Fruit fly (Drosophila melanogaster) whole organism, embryonic: Measurements from ENCODE around the gene rempA.

Source experiments
- CG10267 ChIP-seq: fragments of 200-800 bp; sonication (Bioruptor generic); optimal IDR thresholded peaks from 2 replicates; lab custom pipeline; 2018; ENCODE audit warnings: missing biosample characterization, mild to moderate bottlenecking, missing genetic modification characterization, moderate library complexity
- CG11456 ChIP-seq: fragments of 200-800 bp; sonication (Bioruptor generic); IDR thresholded peaks from 3 replicates; pipeline ENCODE4 v1.3.6; 2022; ENCODE audit warnings: missing biosample characterization, missing genetic modification characterization
- CG11723 ChIP-seq: fragments of 200-800 bp; sonication (Bioruptor generic); optimal IDR thresholded peaks from 2 replicates; lab custom pipeline; 2017; ENCODE audit warnings: missing biosample characterization, mild to moderate bottlenecking, missing genetic modification characterization
- CG12155 ChIP-seq: fragments of 200-800 bp; sonication (Bioruptor generic); optimal IDR thresholded peaks from 3 replicates; lab custom pipeline; 2016; ENCODE audit warnings: missing biosample characterization, missing genetic modification characterization
- CG1233 ChIP-seq: fragments of 200-800 bp; sonication (Bioruptor generic); optimal IDR thresholded peaks from 4 replicates; lab custom pipeline; 2018; ENCODE audit warnings: missing biosample characterization, mild to moderate bottlenecking, missing genetic modification characterization
- CG13624 ChIP-seq: fragments of 200-800 bp; sonication (Bioruptor generic); optimal IDR thresholded peaks from 2 replicates; lab custom pipeline; 2016; ENCODE audit warnings: missing biosample characterization, missing genetic modification characterization
- CG13775 ChIP-seq: fragments of 200-800 bp; sonication (Bioruptor generic); optimal IDR thresholded peaks from 3 replicates; lab custom pipeline; 2017; ENCODE audit warnings: missing biosample characterization, mild to moderate bottlenecking, missing genetic modification characterization
- CG13894 ChIP-seq: fragments of 200-800 bp; sonication (Bioruptor generic); optimal IDR thresholded peaks from 3 replicates; lab custom pipeline; 2018; ENCODE audit warnings: missing biosample characterization, mild to moderate bottlenecking, missing genetic modification characterization, moderate library complexity
- CG1529 ChIP-seq: fragments of 200-800 bp; sonication (Bioruptor generic); optimal IDR thresholded peaks from 3 replicates; lab custom pipeline; 2018; ENCODE audit warnings: missing biosample characterization, missing genetic modification characterization
- CG15479 ChIP-seq: fragments of 200-800 bp; sonication (Bioruptor generic); optimal IDR thresholded peaks from 3 replicates; lab custom pipeline; 2019; ENCODE audit warnings: missing biosample characterization, mild to moderate bottlenecking, missing genetic modification characterization, moderate library complexity
- CG15696 ChIP-seq: fragments of 200-800 bp; sonication (Bioruptor generic); optimal IDR thresholded peaks from 2 replicates; lab custom pipeline; 2019; ENCODE audit warnings: missing biosample characterization, mild to moderate bottlenecking, missing genetic modification characterization, moderate library complexity
- CG1792 ChIP-seq: fragments of 200-800 bp; sonication (Bioruptor generic); optimal IDR thresholded peaks from 2 replicates; lab custom pipeline; 2016; ENCODE audit warnings: missing biosample characterization, missing genetic modification characterization
- CG18476 ChIP-seq: fragments of 200-800 bp; sonication (Bioruptor generic); optimal IDR thresholded peaks from 2 replicates; lab custom pipeline; 2016; ENCODE audit warnings: missing biosample characterization, mild to moderate bottlenecking, missing genetic modification characterization
- CG4424 ChIP-seq: fragments of 200-800 bp; sonication (Bioruptor generic); optimal IDR thresholded peaks from 3 replicates; lab custom pipeline; 2016; ENCODE audit warnings: missing biosample characterization, missing genetic modification characterization
- CG5245 ChIP-seq: fragments of 200-800 bp; sonication (Bioruptor generic); optimal IDR thresholded peaks from 3 replicates; lab custom pipeline; 2016; ENCODE audit warnings: missing biosample characterization, missing genetic modification characterization
- CG7271 ChIP-seq: fragments of 200-800 bp; sonication (Bioruptor generic); optimal IDR thresholded peaks from 2 replicates; lab custom pipeline; 2018; ENCODE audit warnings: missing biosample characterization, mild to moderate bottlenecking, missing genetic modification characterization, moderate library complexity
- CG8478 ChIP-seq: fragments of >200 bp; optimal IDR thresholded peaks from 2 replicates; lab custom pipeline; 2018
- CG9215 ChIP-seq: fragments of 200-800 bp; sonication (Bioruptor generic); IDR thresholded peaks from 2 replicates; pipeline ENCODE4 v1.3.6; 2022; ENCODE audit warnings: missing biosample characterization, missing genetic modification characterization
- CkIIα-i1 ChIP-seq: fragments of 200-800 bp; sonication (Bioruptor generic); IDR thresholded peaks from 2 replicates; pipeline ENCODE4 v1.3.6; 2022; ENCODE audit warnings: missing biosample characterization, missing genetic modification characterization
- D19A ChIP-seq: fragments of 200-800 bp; optimal IDR thresholded peaks from 3 replicates; lab custom pipeline; 2019; ENCODE audit warnings: missing biosample characterization, mild to moderate bottlenecking, missing genetic modification characterization, moderate library complexity
- Dbx ChIP-seq: fragments of 200-800 bp; sonication (Bioruptor generic); IDR thresholded peaks from 3 replicates; pipeline ENCODE4 v1.3.6; 2022; ENCODE audit warnings: missing biosample characterization, missing genetic modification characterization
- Dip3 ChIP-seq: fragments of 200-800 bp; sonication (Bioruptor generic); optimal IDR thresholded peaks from 3 replicates; lab custom pipeline; 2016; ENCODE audit warnings: missing biosample characterization, missing genetic modification characterization
- Dp ChIP-seq: fragments of 200-800 bp; sonication (Bioruptor generic); optimal IDR thresholded peaks from 2 replicates; lab custom pipeline; 2018; ENCODE audit warnings: missing biosample characterization, mild to moderate bottlenecking, missing genetic modification characterization, moderate library complexity
- GATAe ChIP-seq: fragments of 200-800 bp; sonication (Bioruptor generic); conservative IDR thresholded peaks from 2 replicates; pipeline ENCODE4 v1.3.6; 2022; ENCODE audit warnings: missing biosample characterization, missing genetic modification characterization
- Gsc ChIP-seq: fragments of 200-800 bp; sonication (Bioruptor generic); IDR thresholded peaks from 2 replicates; pipeline ENCODE4 v1.3.6; 2022; ENCODE audit warnings: missing biosample characterization, missing genetic modification characterization
- HHEX ChIP-seq: fragments of 200-800 bp; sonication (Bioruptor generic); optimal IDR thresholded peaks from 3 replicates; lab custom pipeline; 2017; ENCODE audit warnings: missing biosample characterization, mild to moderate bottlenecking, missing genetic modification characterization, missing genetic modification reagents
- MTF-1 ChIP-seq: fragments of 200-800 bp; sonication (Bioruptor generic); optimal IDR thresholded peaks from 2 replicates; lab custom pipeline; 2018; ENCODE audit warnings: missing biosample characterization, mild to moderate bottlenecking, missing genetic modification characterization, borderline replicate concordance
- NFAT ChIP-seq: fragments of 200-800 bp; sonication (Bioruptor generic); IDR thresholded peaks from 2 replicates; pipeline ENCODE4 v1.3.6; 2022; ENCODE audit warnings: missing biosample characterization, missing genetic modification characterization
- NK7.1 ChIP-seq: fragments of 200-800 bp; sonication (Bioruptor generic); optimal IDR thresholded peaks from 3 replicates; lab custom pipeline; 2016; ENCODE audit warnings: missing biosample characterization, missing genetic modification characterization
- Sry-δ ChIP-seq: fragments of 200-800 bp; sonication (Bioruptor generic); optimal IDR thresholded peaks from 2 replicates; lab custom pipeline; 2016; ENCODE audit warnings: missing biosample characterization, missing genetic modification characterization
- YL-1 ChIP-seq: fragments of 200-800 bp; sonication (Bioruptor generic); optimal IDR thresholded peaks from 3 replicates; lab custom pipeline; 2017; ENCODE audit warnings: missing biosample characterization, mild to moderate bottlenecking, missing genetic modification characterization
- bigmax ChIP-seq: fragments of 200-800 bp; sonication (Bioruptor generic); optimal IDR thresholded peaks from 2 replicates; lab custom pipeline; 2018; ENCODE audit warnings: missing biosample characterization, mild to moderate bottlenecking, missing genetic modification characterization
- crp ChIP-seq, 2 experiments: fragments of 200-800 bp; sonication (Bioruptor generic); optimal IDR thresholded peaks; 2 replicates in 1 of 2; 3 replicates in 1 of 2; lab custom pipeline; 2017; ENCODE audit warnings: missing biosample characterization in 2 of 2, missing genetic modification characterization in 2 of 2, mild to moderate bottlenecking in 1 of 2, moderate library complexity in 1 of 2
- exex ChIP-seq: fragments of 200-800 bp; sonication (Bioruptor generic); optimal IDR thresholded peaks from 4 replicates; lab custom pipeline; 2018; ENCODE audit warnings: missing biosample characterization, mild to moderate bottlenecking, missing genetic modification characterization, moderate library complexity
- ftz-f1 ChIP-seq: fragments of 200-800 bp; sonication (Bioruptor generic); optimal IDR thresholded peaks from 2 replicates; lab custom pipeline; 2016; ENCODE audit warnings: missing biosample characterization, missing genetic modification characterization
- gsb ChIP-seq: fragments of 200-800 bp; sonication (Bioruptor generic); IDR thresholded peaks from 2 replicates; pipeline ENCODE4 v1.3.6; 2022; ENCODE audit warnings: missing biosample characterization, missing genetic modification characterization
- gsb-n ChIP-seq: fragments of 200-800 bp; sonication (Bioruptor generic); optimal IDR thresholded peaks from 3 replicates; lab custom pipeline; 2018; ENCODE audit warnings: missing biosample characterization, mild to moderate bottlenecking, missing genetic modification characterization
- inv ChIP-seq: fragments of 200-800 bp; sonication (Bioruptor generic); IDR thresholded peaks from 2 replicates; pipeline ENCODE4 v1.3.6; 2022; ENCODE audit warnings: missing biosample characterization, missing genetic modification characterization; ENCODE audit not compliant: partially characterized antibody
- klu ChIP-seq: fragments of 200-800 bp; sonication (Bioruptor generic); IDR thresholded peaks from 2 replicates; pipeline ENCODE4 v1.3.6; 2022; ENCODE audit warnings: missing biosample characterization, missing genetic modification characterization
- knrl ChIP-seq: fragments of 200-800 bp; sonication (Bioruptor generic); IDR thresholded peaks from 3 replicates; pipeline ENCODE4 v1.3.6; 2022; ENCODE audit warnings: missing biosample characterization, missing genetic modification characterization; ENCODE audit not compliant: partially characterized antibody
- lbe ChIP-seq: fragments of 200-800 bp; sonication (Bioruptor generic); optimal IDR thresholded peaks from 2 replicates; lab custom pipeline; 2016; ENCODE audit warnings: missing biosample characterization, mild to moderate bottlenecking, missing genetic modification characterization
- lilli ChIP-seq: fragments of 200-800 bp; sonication (Bioruptor generic); optimal IDR thresholded peaks from 3 replicates; lab custom pipeline; 2016; ENCODE audit warnings: missing biosample characterization, missing genetic modification characterization
- nmo ChIP-seq: fragments of 200-800 bp; sonication (Bioruptor generic); optimal IDR thresholded peaks from 2 replicates; lab custom pipeline; 2018; ENCODE audit warnings: missing biosample characterization, mild to moderate bottlenecking, missing genetic modification characterization, moderate library complexity
- pum ChIP-seq: fragments of 200-800 bp; sonication (Bioruptor generic); optimal IDR thresholded peaks from 2 replicates; lab custom pipeline; 2016; ENCODE audit warnings: missing biosample characterization, missing genetic modification characterization
- pzg ChIP-seq: fragments of 200-800 bp; sonication (Bioruptor generic); optimal IDR thresholded peaks from 3 replicates; lab custom pipeline; 2018; ENCODE audit warnings: missing biosample characterization, mild to moderate bottlenecking, missing genetic modification characterization, moderate library complexity
- repo ChIP-seq: fragments of 200-800 bp; sonication (Bioruptor generic); optimal IDR thresholded peaks from 2 replicates; lab custom pipeline; 2016; ENCODE audit warnings: missing biosample characterization, missing genetic modification characterization
- sug ChIP-seq: fragments of 200-800 bp; optimal IDR thresholded peaks from 2 replicates; lab custom pipeline; 2019; ENCODE audit warnings: missing biosample characterization, mild to moderate bottlenecking, missing genetic modification characterization, moderate library complexity
- twi ChIP-seq: fragments of 200-800 bp; optimal IDR thresholded peaks from 2 replicates; lab custom pipeline; 2019; ENCODE audit warnings: missing biosample characterization, mild to moderate bottlenecking, missing genetic modification characterization, moderate library complexity
- usp ChIP-seq: fragments of >200 bp; optimal IDR thresholded peaks from 2 replicates; lab custom pipeline; 2017; ENCODE audit warnings: missing biosample characterization, missing genetic modification characterization
- yki ChIP-seq: fragments of >200 bp; optimal IDR thresholded peaks from 3 replicates; lab custom pipeline; 2018

Gene rempA

DNA sequence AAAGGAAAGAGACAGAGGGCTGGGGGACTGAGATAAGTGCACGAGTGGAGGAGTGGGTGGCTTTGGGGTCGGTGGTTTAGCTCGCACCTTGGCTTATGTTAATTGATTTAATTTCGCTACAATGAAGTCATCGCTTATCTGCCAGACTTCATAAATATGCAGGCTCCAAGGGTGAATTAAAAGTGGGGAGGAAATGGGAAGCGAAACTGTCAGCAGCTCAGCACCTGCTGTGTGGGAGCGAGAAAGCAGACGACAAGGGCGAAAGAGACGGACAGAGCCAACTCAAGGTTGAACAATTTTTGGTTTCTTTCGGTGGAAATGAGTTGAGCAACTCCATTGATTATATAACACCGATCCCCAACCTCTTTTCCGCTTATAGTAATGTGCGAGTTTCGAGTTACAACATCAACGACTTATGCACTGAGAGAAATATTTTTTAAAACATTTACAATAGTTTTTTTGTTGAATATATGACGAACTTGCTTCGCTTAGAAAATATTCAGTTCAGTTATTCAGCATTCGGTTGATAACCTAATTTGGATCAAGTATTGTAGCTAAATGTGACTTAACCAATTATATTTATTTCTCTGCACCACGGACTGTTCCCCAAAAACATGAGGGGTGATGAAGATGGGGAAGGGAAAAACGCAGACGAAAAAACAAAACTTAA is 39.6 kb downstream of the rempA start (continued):
- TF ChIP-seq NK7.1 (GFP tag; lab: Kevin White, UChicago) (peak; percentile 78), GATAe (GFP tag; lab: Robert Waterston, UW) (no peak), CG11723 (peak; percentile 72), lilli (GFP tag; lab: Kevin White, UChicago) (peak; percentile 86), inv (GFP tag; lab: Robert Waterston, UW) (no peak), CG9215 (peak; percentile 39; the same call in 1 of the 2 replicates), NFAT (peak; percentile 45; the same call in 1 of the 2 replicates), repo (GFP tag; lab: Kevin White, UChicago) (peak; percentile 76), nmo (GFP tag; lab: Kevin White, UChicago) (peak; percentile 94), exex (tag; lab: Kevin White, UChicago) (no peak), bigmax (no peak), CG13894 (tag; lab: Kevin White, UChicago) (no peak), HHEX (GFP tag; lab: Kevin White, UChicago) (peak; percentile 75), Dbx (GFP tag; lab: Robert Waterston, UW) (no peak), yki (no peak), usp (GFP tag; lab: Kevin White, UChicago) (no peak), CG11456 (GFP tag; lab: Robert Waterston, UW) (peak; percentile 58; the same call in 2 of the 3 replicates), D19A (tag; lab: Kevin White, UChicago) (peak; percentile 91), twi (tag; lab: Kevin White, UChicago) (peak; percentile 77), gsb (GFP tag; lab: Robert Waterston, UW) (peak; percentile 22; the same call in 1 of the 2 replicates), knrl (GFP tag; lab: Robert Waterston, UW) (no peak), YL-1 (GFP tag; lab: Kevin White, UChicago) (peak; percentile 8), CG12155 (peak; percentile 76), Dip3 (GFP tag; lab: Kevin White, UChicago) (peak; percentile 40), CG7271 (tag; lab: Kevin White, UChicago) (peak; percentile 21), CG18476 (GFP tag; lab: Kevin White, UChicago) (peak; percentile 87), CG4424 (GFP tag; lab: Kevin White, UChicago) (peak; percentile 77), sug (tag; lab: Kevin White, UChicago) (peak; percentile 36), CG1233 (GFP tag; lab: Kevin White, UChicago) (peak; percentile 33), gsb-n (peak; percentile 94), crp (GFP tag; optimal IDR thresholded peaks at IDR 0.05; lab: Kevin White, UChicago) (peak in 1 of 2 experiments; percentile 49), lbe (GFP tag; lab: Kevin White, UChicago) (no peak), Dp (GFP tag; lab: Kevin White, UChicago) (no peak), klu (GFP tag; lab: Robert Waterston, UW) (peak; percentile 65), CkIIα-i1 (GFP tag; lab: Robert Waterston, UW) (0 out of 2 replicates have a peak, but pooled peaks have one; percentile 14), CG1792 (GFP tag; lab: Kevin White, UChicago) (peak; percentile 57), Sry-δ (GFP tag; lab: Kevin White, UChicago) (peak; percentile 49), CG1529 (GFP tag; lab: Kevin White, UChicago) (peak; percentile 86), CG15696 (tag; lab: Kevin White, UChicago) (peak; percentile 68), CG5245 (peak; percentile 81), pzg (GFP tag; lab: Kevin White, UChicago) (no peak), CG10267 (tag; lab: Kevin White, UChicago) (peak; percentile 86), CG13624 (GFP tag; lab: Kevin White, UChicago) (peak; percentile 71), CG15479 (GFP tag; lab: Kevin White, UChicago) (no peak), Gsc (GFP tag; lab: Robert Waterston, UW) (peak; percentile 42; the same call in 1 of the 2 replicates), pum (GFP tag; lab: Kevin White, UChicago) (peak; percentile 88), ftz-f1 (no peak), CG8478 (lab: Kevin White, UChicago) (no peak), CG13775 (GFP tag; lab: Kevin White, UChicago) (peak; percentile 77), MTF-1 (peak; percentile 68)
